Worm (Caenorhabditis elegans): Measurements from ENCODE around the gene srz-18.

DNA sequence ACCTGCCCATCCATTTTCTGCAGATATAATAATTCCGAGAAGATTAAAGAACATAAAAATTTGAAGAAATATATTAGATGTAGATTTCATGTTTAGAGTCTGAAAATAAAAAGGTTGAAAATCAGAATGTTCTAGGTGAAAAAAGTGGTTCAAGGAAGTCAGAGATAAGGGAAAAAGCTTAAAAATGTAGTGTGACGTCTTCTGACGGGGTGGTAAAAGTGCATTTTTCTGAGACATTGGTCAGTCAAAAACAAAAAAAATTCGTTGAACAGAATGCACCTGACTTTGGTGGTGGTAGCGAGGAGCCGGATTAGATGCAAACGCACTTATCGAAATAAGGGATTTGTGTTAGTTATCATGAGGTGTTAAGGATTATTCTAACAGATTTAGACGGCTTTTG is 19.9 kb upstream of the srz-18 start, which contains the start of gene F46B3.23:
- TF ChIP-seq ces-1 (GFP tag; optimal IDR thresholded peaks at IDR 0.05) (no peak), tbx-8 (GFP tag; optimal IDR thresholded peaks at IDR 0.05) (no peak), mep-1 (tag; optimal IDR thresholded peaks at IDR 0.05) (no peak), unc-62 (GFP tag; optimal IDR thresholded peaks at IDR 0.05) (no peak), unc-120 (tag; optimal IDR thresholded peaks at IDR 0.05; ENCODE audit: poor library complexity, severe bottlenecking) (no peak), nhr-76 (tag; optimal IDR thresholded peaks at IDR 0.05) (no peak), flh-1 (GFP tag; optimal IDR thresholded peaks at IDR 0.05) (no peak), unc-39 (tag; optimal IDR thresholded peaks at IDR 0.05) (no peak), elt-3 (tag; optimal IDR thresholded peaks at IDR 0.05) (no peak), pha-4 (tag; optimal IDR thresholded peaks at IDR 0.05) (no peak), zip-8 (tag; optimal IDR thresholded peaks at IDR 0.05) (no peak), nhr-2 (tag; optimal IDR thresholded peaks at IDR 0.05) (no peak), elt-1 (tag; optimal IDR thresholded peaks at IDR 0.05; ENCODE audit: borderline replicate concordance, insufficient read depth) (no peak)

Data from whole organism, mixed stage, embryonic.